Fruit fly (Drosophila melanogaster): ENCODE data around the gene mRpL24.

- TF ChIP-seq sv (GFP tag; optimal IDR thresholded peaks at IDR 0.05): no peak
- no peak for TF ChIP-seq psq (GFP tag; optimal IDR thresholded peaks at IDR 0.05)
- no peak for TF ChIP-seq N (GFP tag; optimal IDR thresholded peaks at IDR 0.05)
- no peak for TF ChIP-seq Mio (GFP tag; optimal IDR thresholded peaks at IDR 0.05)
- TF ChIP-seq Hr78 (GFP tag; optimal IDR thresholded peaks at IDR 0.05): no peak
- TF ChIP-seq Abd-B (GFP tag; optimal IDR thresholded peaks at IDR 0.05): no peak
- TF ChIP-seq usp (GFP tag; optimal IDR thresholded peaks at IDR 0.05): no peak
- no peak for TF ChIP-seq Rel (GFP tag; optimal IDR thresholded peaks at IDR 0.05)
- no peak for TF ChIP-seq Rel (tag; optimal IDR thresholded peaks at IDR 0.05)
- no peak for TF ChIP-seq Dif (GFP tag; optimal IDR thresholded peaks at IDR 0.05; ENCODE audit: partially characterized antibody)
- TF ChIP-seq Hnf4 (GFP tag; optimal IDR thresholded peaks at IDR 0.05): no peak
- TF ChIP-seq h (GFP tag; optimal IDR thresholded peaks at IDR 0.05): no peak
- no peak for TF ChIP-seq Jra (GFP tag; optimal IDR thresholded peaks at IDR 0.05)
- TF ChIP-seq pan (optimal IDR thresholded peaks at IDR 0.05): no peak
- TF ChIP-seq ey (GFP tag; optimal IDR thresholded peaks at IDR 0.05): no peak
These were observed 20.8 kb upstream of the mRpL24 start for dm6 chr2L:4965923-4966322.

Measured in whole organism, wandering third instar larva.